Fruit fly (Drosophila melanogaster): Measurements from ENCODE around the gene CG17328.

Gene CG17328

DNA sequence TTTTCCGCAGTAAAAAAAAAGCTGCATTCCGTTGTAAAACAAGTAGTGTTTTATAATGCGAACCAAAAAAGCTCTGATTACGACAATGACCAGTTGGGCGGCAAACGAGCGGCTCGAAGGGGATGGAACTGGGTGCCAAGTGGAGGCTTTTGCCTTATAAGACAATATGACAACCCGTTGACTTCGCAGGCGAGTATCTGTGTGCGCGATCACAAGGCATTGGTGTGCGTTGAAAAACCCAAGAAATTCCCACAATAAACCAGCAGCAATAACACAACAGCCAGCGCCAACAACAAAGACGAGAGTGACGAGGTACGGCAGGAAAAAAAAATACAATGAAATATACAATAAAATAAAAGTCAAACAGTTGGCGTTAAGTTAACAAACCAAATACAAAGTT is 15.3 kb downstream of the CG17328 start (continued):
- TF ChIP-seq sd (tag; optimal IDR thresholded peaks at IDR 0.05), result peak; percentile 95
- TF ChIP-seq tup (GFP tag; optimal IDR thresholded peaks at IDR 0.05), result no peak
- TF ChIP-seq disco-r (GFP tag; optimal IDR thresholded peaks at IDR 0.05), result no peak
- TF ChIP-seq Bdp1 (GFP tag; optimal IDR thresholded peaks at IDR 0.05), result no peak
- peak; percentile 31 for TF ChIP-seq schlank (tag; optimal IDR thresholded peaks at IDR 0.05)
- no peak for TF ChIP-seq ap (GFP tag; IDR thresholded peaks at IDR 0.05)
- TF ChIP-seq NC2β (GFP tag; optimal IDR thresholded peaks at IDR 0.05), result no peak
- peak; percentile 17 for TF ChIP-seq CG17385 (GFP tag; optimal IDR thresholded peaks at IDR 0.05)
- no peak for TF ChIP-seq grau (tag; optimal IDR thresholded peaks at IDR 0.05)
- TF ChIP-seq z (GFP tag; IDR thresholded peaks at IDR 0.05), result no peak
- TF ChIP-seq CG14965 (GFP tag; optimal IDR thresholded peaks at IDR 0.05; ENCODE audit: borderline replicate concordance), result no peak
- no peak for TF ChIP-seq Nf-YB (GFP tag; optimal IDR thresholded peaks at IDR 0.05)
- TF ChIP-seq pum (GFP tag; optimal IDR thresholded peaks at IDR 0.05), result no peak
- no peak for TF ChIP-seq al (GFP tag; IDR thresholded peaks at IDR 0.05)
- no peak for TF ChIP-seq jigr1 (GFP tag; IDR thresholded peaks at IDR 0.05)
- no peak for TF ChIP-seq Doc3 (GFP tag; IDR thresholded peaks at IDR 0.05; ENCODE audit: partially characterized antibody)
- no peak for TF ChIP-seq Elba2 (GFP tag; optimal IDR thresholded peaks at IDR 0.05)
- no peak for TF ChIP-seq CG31441 (GFP tag; IDR thresholded peaks at IDR 0.05)
- TF ChIP-seq hkb (optimal IDR thresholded peaks at IDR 0.05), result no peak
- TF ChIP-seq hkb (GFP tag; IDR thresholded peaks at IDR 0.05), result peak; percentile 25; the same call in 1 of the 2 replicates
- TF ChIP-seq Rfx (GFP tag; IDR thresholded peaks at IDR 0.05), result peak; percentile 36; the same call in 1 of the 2 replicates
- TF ChIP-seq Dad (GFP tag; optimal IDR thresholded peaks at IDR 0.05), result no peak
- no peak for TF ChIP-seq klu (GFP tag; IDR thresholded peaks at IDR 0.05)
- TF ChIP-seq lbe (GFP tag; optimal IDR thresholded peaks at IDR 0.05), result peak; percentile 3
- TF ChIP-seq dysf (GFP tag; IDR thresholded peaks at IDR 0.05), result no peak
- TF ChIP-seq CG10565 (GFP tag; optimal IDR thresholded peaks at IDR 0.05), result no peak
- TF ChIP-seq sob (GFP tag; IDR thresholded peaks at IDR 0.05), result peak; percentile 31; the same call in 1 of the 2 replicates
- no peak for TF ChIP-seq CG3726 (GFP tag; IDR thresholded peaks at IDR 0.05)
- no peak for TF ChIP-seq D19A (tag; optimal IDR thresholded peaks at IDR 0.05)
- TF ChIP-seq CG4854 (GFP tag; optimal IDR thresholded peaks at IDR 0.05), result no peak
- no peak for TF ChIP-seq Hr3 (GFP tag; optimal IDR thresholded peaks at IDR 0.05)
- no peak for TF ChIP-seq CG9609 (GFP tag; optimal IDR thresholded peaks at IDR 0.05)
- no peak for TF ChIP-seq bab2 (GFP tag; optimal IDR thresholded peaks at IDR 0.05)
- TF ChIP-seq vnd (GFP tag; IDR thresholded peaks at IDR 0.05; ENCODE audit: partially characterized antibody), result no peak
- no peak for TF ChIP-seq CG34422 (GFP tag; IDR thresholded peaks at IDR 0.05)
- TF ChIP-seq CG4328 (GFP tag; optimal IDR thresholded peaks at IDR 0.05), result no peak
- TF ChIP-seq CG31388 (GFP tag; optimal IDR thresholded peaks at IDR 0.05), result no peak
- TF ChIP-seq Myb (GFP tag; optimal IDR thresholded peaks at IDR 0.05), result no peak
- no peak for TF ChIP-seq cato (GFP tag; optimal IDR thresholded peaks at IDR 0.05; ENCODE audit: borderline replicate concordance)
- TF ChIP-seq CG6854 (GFP tag; optimal IDR thresholded peaks at IDR 0.05), result peak; percentile 43
- no peak for TF ChIP-seq zen2 (GFP tag; IDR thresholded peaks at IDR 0.05; ENCODE audit: partially characterized antibody)
- no peak for TF ChIP-seq sisA (GFP tag; IDR thresholded peaks at IDR 0.05)
- TF ChIP-seq chinmo (GFP tag; IDR thresholded peaks at IDR 0.05; ENCODE audit: partially characterized antibody), result peak; percentile 95
- no peak for TF ChIP-seq ttk (GFP tag; IDR thresholded peaks at IDR 0.05)
- no peak for TF ChIP-seq CG4404 (GFP tag; IDR thresholded peaks at IDR 0.05)
- no peak for TF ChIP-seq CG18476 (GFP tag; optimal IDR thresholded peaks at IDR 0.05)
- no peak for TF ChIP-seq stc (GFP tag; IDR thresholded peaks at IDR 0.05)
- TF ChIP-seq sr (GFP tag; IDR thresholded peaks at IDR 0.05), result no peak
- no peak for TF ChIP-seq toy (GFP tag; IDR thresholded peaks at IDR 0.05)
- no peak for TF ChIP-seq TFAM (GFP tag; optimal IDR thresholded peaks at IDR 0.05)
- no peak for TF ChIP-seq B-H1 (GFP tag; IDR thresholded peaks at IDR 0.05)
- TF ChIP-seq CG7745 (tag; optimal IDR thresholded peaks at IDR 0.05), result no peak
- TF ChIP-seq CG14050 (GFP tag; IDR thresholded peaks at IDR 0.05), result no peak

Measured in whole organism, embryonic.